Worm (Caenorhabditis elegans): ENCODE results near the gene K08E3.2.

DNA sequence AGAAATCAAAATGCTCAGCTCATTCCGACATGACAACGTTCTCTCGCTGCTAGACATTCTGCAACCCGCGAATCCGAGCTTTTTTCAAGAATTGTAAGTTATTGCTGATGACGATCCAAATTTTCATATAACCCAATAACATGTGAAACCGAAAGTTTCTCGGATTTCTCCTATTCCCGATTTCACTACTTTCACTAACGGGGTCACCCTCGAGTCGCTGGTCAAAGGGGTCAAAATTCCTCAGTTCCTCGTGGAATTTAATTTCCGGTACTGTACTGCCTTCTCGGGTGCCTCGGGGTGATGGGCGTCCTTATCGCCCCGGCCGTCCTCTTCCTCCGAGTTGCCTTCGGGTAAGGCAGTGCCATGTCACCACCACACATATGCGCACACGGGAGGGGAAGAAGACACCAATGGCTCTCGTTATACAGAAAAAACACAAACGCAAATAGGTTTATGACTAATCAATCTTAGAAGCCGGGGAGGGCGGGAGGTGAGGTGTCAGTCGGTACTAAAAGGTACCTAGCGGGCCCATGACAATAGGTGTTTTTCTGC, 28.2 kb downstream of the K08E3.2 start:
- TF ChIP-seq R02D3.7 (tag; optimal IDR thresholded peaks at IDR 0.05) (no peak), pha-4 (tag; optimal IDR thresholded peaks at IDR 0.05) (no peak), mdl-1 (tag; optimal IDR thresholded peaks at IDR 0.05) (no peak), nhr-237 (tag; optimal IDR thresholded peaks at IDR 0.05) (no peak), sea-2 (GFP tag; optimal IDR thresholded peaks at IDR 0.05) (no peak), elt-3 (tag; optimal IDR thresholded peaks at IDR 0.05) (no peak)

Data from whole organism, L3 larva.